Fruit fly (Drosophila melanogaster) whole organism, wandering third instar larva: ENCODE results near the gene CG13311.

Experiments
- CG32264 ChIP-seq: fragments of 200-800 bp; sonication (Bioruptor generic); optimal IDR thresholded peaks from 2 replicates; lab custom pipeline; 2016; ENCODE audit warnings: missing biosample characterization, missing genetic modification characterization
- CrebA ChIP-seq: fragments of 200-800 bp; sonication (Bioruptor generic); optimal IDR thresholded peaks from 2 replicates; lab custom pipeline; 2016; ENCODE audit warnings: missing biosample characterization, mild to moderate bottlenecking, missing genetic modification characterization, borderline replicate concordance
- Dfd ChIP-seq: fragments of >200 bp; optimal IDR thresholded peaks from 2 replicates; lab custom pipeline; 2017; ENCODE audit warnings: missing biosample characterization, missing genetic modification characterization
- Dif ChIP-seq: fragments of 200-275, 200-300 bp; sonication (Bioruptor generic); optimal IDR thresholded peaks from 2 replicates; lab custom pipeline; 2018; ENCODE audit warnings: missing biosample characterization, missing genetic modification characterization; ENCODE audit not compliant: partially characterized antibody
- GATAd ChIP-seq: sonication (Bioruptor generic); optimal IDR thresholded peaks from 2 replicates; lab custom pipeline; 2016; ENCODE audit warnings: missing biosample characterization, missing genetic modification characterization
- HLH106 ChIP-seq: fragments of 200-800 bp; optimal IDR thresholded peaks from 3 replicates; lab custom pipeline; 2019; ENCODE audit warnings: missing biosample characterization, mild to moderate bottlenecking, missing genetic modification characterization, moderate library complexity
- Hr78 ChIP-seq: fragments of >200 bp; optimal IDR thresholded peaks from 2 replicates; lab custom pipeline; 2017; ENCODE audit warnings: missing biosample characterization, missing genetic modification characterization
- Jra ChIP-seq: sonication (Bioruptor generic); optimal IDR thresholded peaks from 2 replicates; lab custom pipeline; 2016; ENCODE audit warnings: missing biosample characterization, missing genetic modification characterization
- Mio ChIP-seq: sonication (Bioruptor generic); optimal IDR thresholded peaks from 2 replicates; lab custom pipeline; 2016; ENCODE audit warnings: missing biosample characterization, missing genetic modification characterization
- Myc ChIP-seq: fragments of >200 bp; optimal IDR thresholded peaks from 2 replicates; lab custom pipeline; 2017
- N ChIP-seq: fragments of >200 bp; optimal IDR thresholded peaks from 2 replicates; lab custom pipeline; 2018; ENCODE audit warnings: missing biosample characterization, missing external identifiers, missing genetic modification characterization
- OdsH ChIP-seq: fragments of 200-800 bp; sonication (Bioruptor generic); optimal IDR thresholded peaks from 2 replicates; lab custom pipeline; 2016; ENCODE audit warnings: missing biosample characterization, mild to moderate bottlenecking, missing genetic modification characterization
- Rel ChIP-seq, 2 experiments: fragments of 200-800 bp; sonication (Bioruptor generic) in 1 of 2; optimal IDR thresholded peaks; 2 replicates in 1 of 2; 3 replicates in 1 of 2; lab custom pipeline; 2016 to 2019; ENCODE audit warnings: mild to moderate bottlenecking in 2 of 2, missing biosample characterization in 2 of 2, missing genetic modification characterization in 2 of 2, moderate library complexity in 1 of 2
- Sp1 ChIP-seq: fragments of 200-800 bp; sonication (Bioruptor generic); optimal IDR thresholded peaks from 3 replicates; lab custom pipeline; 2019; ENCODE audit warnings: missing biosample characterization, mild to moderate bottlenecking, missing genetic modification characterization, moderate library complexity
- Vsx2 ChIP-seq: fragments of 200-300, 225-300 bp; sonication (Bioruptor generic); optimal IDR thresholded peaks from 2 replicates; lab custom pipeline; 2018; ENCODE audit warnings: missing biosample characterization, missing genetic modification characterization; ENCODE audit not compliant: partially characterized antibody
- br ChIP-seq: fragments of 200-800 bp; sonication (Bioruptor generic); optimal IDR thresholded peaks from 2 replicates; lab custom pipeline; 2016; ENCODE audit warnings: missing biosample characterization, missing genetic modification characterization
- dl ChIP-seq, 2 experiments: fragments of 175-275, 200-275 bp in 1 of 2; fragments of 200-275 bp in 1 of 2; sonication (Bioruptor generic); optimal IDR thresholded peaks; lab custom pipeline; 2018; ENCODE audit warnings: mild to moderate bottlenecking in 2 of 2, missing biosample characterization in 2 of 2, missing genetic modification characterization in 2 of 2, moderate library complexity in 2 of 2; ENCODE audit not compliant: partially characterized antibody in 2 of 2, insufficient read depth in 1 of 2
- dsf ChIP-seq: sonication (Bioruptor generic); optimal IDR thresholded peaks from 2 replicates; lab custom pipeline; 2016; ENCODE audit warnings: missing biosample characterization, missing genetic modification characterization, borderline replicate concordance
- ey ChIP-seq: fragments of 200-800 bp; sonication (Bioruptor generic); optimal IDR thresholded peaks from 2 replicates; lab custom pipeline; 2016; ENCODE audit warnings: missing biosample characterization, missing genetic modification characterization
- foxo ChIP-seq, 2 experiments: fragments of 200-800 bp; sonication (Bioruptor generic); optimal IDR thresholded peaks; 2 replicates in 1 of 2; 3 replicates in 1 of 2; lab custom pipeline; 2016 to 2017; ENCODE audit warnings: missing biosample characterization in 2 of 2, missing genetic modification characterization in 2 of 2
- fru ChIP-seq: fragments of 200-800 bp; sonication (Bioruptor generic); optimal IDR thresholded peaks from 3 replicates; lab custom pipeline; 2016; ENCODE audit warnings: missing biosample characterization, mild to moderate bottlenecking, missing genetic modification characterization
- h ChIP-seq: fragments of 200-800 bp; sonication (Bioruptor generic); optimal IDR thresholded peaks from 3 replicates; lab custom pipeline; 2016; ENCODE audit warnings: missing biosample characterization, mild to moderate bottlenecking, missing genetic modification characterization
- lola ChIP-seq: fragments of >200 bp; optimal IDR thresholded peaks from 2 replicates; lab custom pipeline; 2017; ENCODE audit warnings: missing biosample characterization, missing genetic modification characterization
- pan ChIP-seq: fragments of >200 bp; optimal IDR thresholded peaks from 2 replicates; lab custom pipeline; 2017
- psq ChIP-seq: fragments of 200-800 bp; sonication (Bioruptor generic); optimal IDR thresholded peaks from 3 replicates; lab custom pipeline; 2017; ENCODE audit warnings: missing biosample characterization, mild to moderate bottlenecking, missing genetic modification characterization, moderate library complexity
- rgr ChIP-seq: fragments of 200-800 bp; sonication (Bioruptor generic); optimal IDR thresholded peaks from 3 replicates; lab custom pipeline; 2016; ENCODE audit warnings: missing biosample characterization, mild to moderate bottlenecking, missing genetic modification characterization
- sage ChIP-seq: fragments of 200-800 bp; sonication (Bioruptor generic); optimal IDR thresholded peaks from 2 replicates; lab custom pipeline; 2016; ENCODE audit warnings: missing biosample characterization, mild to moderate bottlenecking, missing genetic modification characterization
- sv ChIP-seq: fragments of 200-800 bp; sonication (Bioruptor generic); optimal IDR thresholded peaks from 3 replicates; lab custom pipeline; 2016; ENCODE audit warnings: missing biosample characterization, missing genetic modification characterization
- tai ChIP-seq: sonication (Bioruptor generic); optimal IDR thresholded peaks from 2 replicates; lab custom pipeline; 2016; ENCODE audit warnings: missing biosample characterization, missing genetic modification characterization
- usp ChIP-seq: fragments of >200 bp; optimal IDR thresholded peaks from 2 replicates; lab custom pipeline; 2017; ENCODE audit warnings: missing biosample characterization, missing genetic modification characterization
- woc ChIP-seq: sonication (Bioruptor generic); optimal IDR thresholded peaks from 2 replicates; lab custom pipeline; 2016; ENCODE audit warnings: missing biosample characterization, mild to moderate bottlenecking, missing genetic modification characterization

Gene CG13311

dm6 chr3L:8765493-8765892 lies 36.5 kb downstream of the CG13311 start:
- no peak for TF ChIP-seq pan (lab: Kevin White, UChicago)
- TF ChIP-seq fru (GFP tag; lab: Kevin White, UChicago), result no peak
- no peak for TF ChIP-seq Jra
- no peak for TF ChIP-seq Vsx2 (GFP tag; lab: Kevin White, UChicago)
- no peak for TF ChIP-seq psq (GFP tag; lab: Kevin White, UChicago)
- no peak for TF ChIP-seq CrebA (GFP tag; lab: Kevin White, UChicago)
- no peak for TF ChIP-seq Dfd (GFP tag; lab: Kevin White, UChicago)
- no peak for TF ChIP-seq Myc (lab: Kevin White, UChicago)
- TF ChIP-seq h, result no peak
- no peak for TF ChIP-seq dl (GFP tag; optimal IDR thresholded peaks at IDR 0.05; lab: Kevin White, UChicago; ENCODE audit: insufficient read depth in 1 of 2, partially characterized antibody in 2 of 2)
- no peak for TF ChIP-seq Dif (GFP tag; lab: Kevin White, UChicago)
- no peak for TF ChIP-seq OdsH (GFP tag; lab: Kevin White, UChicago)
- no peak for TF ChIP-seq foxo (GFP tag; optimal IDR thresholded peaks at IDR 0.05; lab: Kevin White, UChicago)
- TF ChIP-seq Sp1 (GFP tag; lab: Kevin White, UChicago), result no peak
- no peak for TF ChIP-seq CG32264 (GFP tag; lab: Kevin White, UChicago)
- no peak for TF ChIP-seq Rel (GFP tag; optimal IDR thresholded peaks at IDR 0.05; lab: Kevin White, UChicago)
- TF ChIP-seq Rel (tag; optimal IDR thresholded peaks at IDR 0.05; lab: Kevin White, UChicago), result no peak
- no peak for TF ChIP-seq sage
- TF ChIP-seq HLH106 (tag; lab: Kevin White, UChicago), result no peak
- TF ChIP-seq tai, result no peak
- TF ChIP-seq sv (GFP tag; lab: Kevin White, UChicago), result no peak
- TF ChIP-seq, all 38 proteins: peak for 0

DNA sequence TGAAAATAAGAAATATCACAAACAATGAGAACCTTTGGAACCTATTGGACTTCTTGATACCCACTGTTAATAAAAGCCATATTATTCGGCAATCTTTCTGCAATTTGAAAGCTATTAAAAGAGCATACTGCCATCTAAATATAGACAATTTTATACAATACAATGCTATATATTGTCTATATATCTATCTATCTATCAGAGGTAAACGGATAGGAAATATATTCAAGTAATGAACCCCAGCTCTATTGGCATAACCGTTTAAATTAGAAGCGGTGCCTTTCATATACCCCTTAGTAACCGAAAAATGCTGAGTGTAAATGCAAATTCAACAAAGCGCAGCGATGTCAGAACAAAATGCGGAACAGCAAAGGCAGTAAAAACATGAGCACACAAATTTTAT lies 38.2 kb downstream of the CG13311 start:
- no peak for TF ChIP-seq Sp1 (GFP tag; lab: Kevin White, UChicago)
- TF ChIP-seq ey (GFP tag; lab: Kevin White, UChicago), result peak; percentile 29
- peak; percentile 17 for TF ChIP-seq HLH106 (tag; lab: Kevin White, UChicago)
- TF ChIP-seq pan (lab: Kevin White, UChicago), result peak; percentile 42

DNA sequence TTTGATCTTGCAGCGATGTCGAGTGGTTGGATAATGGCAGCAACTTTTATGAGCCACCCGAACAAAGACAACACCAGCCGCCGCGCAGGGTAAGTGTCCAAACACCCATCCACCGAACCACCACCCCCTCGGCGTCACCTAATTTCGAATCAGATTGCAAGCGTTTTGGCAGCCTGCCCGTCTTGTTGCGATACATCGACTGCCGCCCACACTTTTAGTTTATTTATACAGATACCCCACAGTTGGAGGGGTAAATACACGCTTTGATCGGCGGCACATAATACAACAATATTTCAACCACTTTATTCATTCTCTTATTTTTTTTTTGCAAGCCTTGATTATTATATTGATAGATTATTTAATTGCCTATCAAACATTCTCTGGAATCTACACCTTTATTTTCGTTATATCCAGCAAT lies 38.9 kb downstream of the CG13311 start:
- TF ChIP-seq Vsx2 (GFP tag; lab: Kevin White, UChicago) (no peak), psq (GFP tag; lab: Kevin White, UChicago) (peak; percentile 10), Rel (GFP tag; optimal IDR thresholded peaks at IDR 0.05; lab: Kevin White, UChicago) (no peak), Rel (tag; optimal IDR thresholded peaks at IDR 0.05; lab: Kevin White, UChicago) (no peak), usp (GFP tag; lab: Kevin White, UChicago) (no peak), br (GFP tag; lab: Kevin White, UChicago) (peak; percentile 36), Hr78 (GFP tag; lab: Kevin White, UChicago) (no peak), N (GFP tag; lab: Kevin White, UChicago) (no peak), HLH106 (tag; lab: Kevin White, UChicago) (no peak), ey (GFP tag; lab: Kevin White, UChicago) (peak; percentile 61), Sp1 (GFP tag; lab: Kevin White, UChicago) (no peak), foxo (GFP tag; optimal IDR thresholded peaks at IDR 0.05; lab: Kevin White, UChicago) (peak in 1 of 2 experiments; percentile 41), fru (GFP tag; lab: Kevin White, UChicago) (peak; percentile 53), h (peak; percentile 68), lola (GFP tag; lab: Kevin White, UChicago) (no peak), sv (GFP tag; lab: Kevin White, UChicago) (no peak), CG32264 (GFP tag; lab: Kevin White, UChicago) (no peak), GATAd (GFP tag; lab: Kevin White, UChicago) (no peak), pan (lab: Kevin White, UChicago) (no peak), dsf (no peak), OdsH (GFP tag; lab: Kevin White, UChicago) (peak; percentile 15), dl (GFP tag; optimal IDR thresholded peaks at IDR 0.05; lab: Kevin White, UChicago; ENCODE audit: insufficient read depth in 1 of 2, partially characterized antibody in 2 of 2) (no peak), rgr (GFP tag; lab: Kevin White, UChicago) (peak; percentile 60), Jra (no peak), Mio (no peak), woc (GFP tag; lab: Kevin White, UChicago) (no peak)

DNA sequence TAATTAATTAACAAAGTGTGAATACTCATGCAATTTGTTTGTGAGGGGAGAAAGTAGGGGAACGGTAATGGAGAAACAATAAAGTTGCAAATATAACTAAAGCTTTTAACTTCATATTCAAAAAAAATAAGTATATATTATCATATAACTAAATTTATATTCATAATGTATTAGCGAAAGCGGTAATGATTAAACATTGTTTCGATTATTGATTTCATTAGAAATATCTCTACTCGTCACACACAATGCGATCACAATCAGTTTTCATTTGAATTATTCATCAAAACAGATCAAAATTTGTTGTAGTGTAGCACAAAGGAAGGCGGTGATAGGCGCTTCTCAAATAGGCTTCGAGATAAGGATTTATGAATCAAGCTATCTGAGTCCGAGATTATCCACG lies 46.3 kb downstream of the CG13311 start, which contains the start of gene CG6576:
TSS of gene CG6576 (plus strand) at position 301 of the 400 bp plus-strand sequence.
- TF ChIP-seq psq (GFP tag; lab: Kevin White, UChicago), result no peak
- no peak for TF ChIP-seq pan (lab: Kevin White, UChicago)
- no peak for TF ChIP-seq CG32264 (GFP tag; lab: Kevin White, UChicago)
